Fruit fly (Drosophila melanogaster) S2 (cell line): ENCODE measurements around the gene CG11927.

Experiments
- CG8478 ChIP-seq: fragments of >200 bp; optimal IDR thresholded peaks from 2 replicates; lab custom pipeline; 2018
- CTCF ChIP-seq, 2 experiments: fragments of >200 bp; optimal IDR thresholded peaks; 2 replicates each; lab custom pipeline; 2018

dm6 chr2L:4801705-4802216, 45.8 kb upstream of the CG11927 start, which contains the start of gene slf:
- no peak for TF ChIP-seq CTCF (optimal IDR thresholded peaks at IDR 0.05; lab: Kevin White, UChicago)
- no peak for TF ChIP-seq CG8478 (lab: Kevin White, UChicago)
